Fruit fly (Drosophila melanogaster): ENCODE measurements around the gene geko.

dm6 chr3L:18139184-18139629, at the start of gene geko:
- no peak for TF ChIP-seq h (optimal IDR thresholded peaks at IDR 0.05)
- no peak for TF ChIP-seq Myc (optimal IDR thresholded peaks at IDR 0.05)
- TF ChIP-seq ttk (optimal IDR thresholded peaks at IDR 0.05): no peak
- TF ChIP-seq psq (optimal IDR thresholded peaks at IDR 0.05): no peak
- no peak for TF ChIP-seq Sin3A (optimal IDR thresholded peaks at IDR 0.05)
